Worm (Caenorhabditis elegans): ENCODE data around the gene hipr-1.

Gene hipr-1

DNA sequence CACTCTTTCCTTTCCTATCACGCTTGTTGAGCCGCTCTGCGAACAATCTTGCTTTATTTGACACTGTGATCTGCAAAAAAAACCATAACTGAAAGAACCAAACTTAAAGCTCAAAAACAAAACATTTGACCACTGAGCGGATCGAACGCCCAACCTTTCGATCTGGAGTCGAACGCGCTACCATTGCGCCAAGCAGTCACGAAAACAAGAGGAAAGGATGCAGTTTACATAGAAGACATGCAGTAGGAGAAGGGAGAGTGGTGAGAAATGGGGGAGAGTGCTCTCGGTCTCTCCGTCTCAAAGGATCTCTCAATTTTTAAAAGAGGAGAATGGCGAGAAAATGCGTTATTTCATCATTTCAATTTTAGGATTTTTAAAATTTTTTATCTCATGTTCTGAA is 41.6 kb upstream of the hipr-1 start (continued):
- no peak for TF ChIP-seq peb-1 (tag; optimal IDR thresholded peaks at IDR 0.05)
- TF ChIP-seq unc-55 (GFP tag; optimal IDR thresholded peaks at IDR 0.05) = peak; percentile 82

DNA sequence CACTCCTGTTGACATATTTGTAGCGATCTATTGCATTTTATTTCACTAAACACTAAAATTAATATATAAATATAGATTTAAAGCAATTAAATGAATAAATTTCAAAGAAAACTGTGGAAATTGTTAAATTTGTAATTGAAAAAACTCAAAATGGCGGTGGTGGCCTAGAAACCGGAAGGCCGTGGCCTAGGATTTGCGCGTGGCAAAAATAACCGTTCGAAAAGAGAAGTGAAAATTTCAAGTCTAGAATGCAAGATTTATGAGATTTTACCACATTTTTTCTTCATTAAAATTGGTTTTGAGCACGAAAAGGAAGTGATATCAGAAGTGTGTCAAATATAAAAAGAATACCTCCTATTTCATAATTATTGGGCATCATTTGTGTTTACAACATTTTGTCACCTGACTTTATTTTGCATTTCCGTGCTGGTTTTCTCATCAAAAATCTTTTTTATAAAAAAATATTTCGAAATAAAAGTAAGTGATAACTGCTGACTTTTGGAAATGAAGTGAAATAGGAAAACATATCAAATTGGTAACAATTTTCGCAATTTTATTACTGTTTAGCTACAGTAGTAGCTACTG is 36.2 kb upstream of the hipr-1 start, which contains the start of gene fli-1:
Gene fli-1, minus strand, starts transcription at position 58 of the 585 bp plus-strand sequence.
- TF ChIP-seq mbf-1 (tag; optimal IDR thresholded peaks at IDR 0.05) (no peak), unc-55 (GFP tag; optimal IDR thresholded peaks at IDR 0.05) (peak; percentile 19), mdl-1 (tag; optimal IDR thresholded peaks at IDR 0.05) (no peak), lsy-2 (tag; optimal IDR thresholded peaks at IDR 0.05) (peak in 1 of 2 experiments; percentile 34), C34F6.9 (tag; optimal IDR thresholded peaks at IDR 0.05) (peak; percentile 45)

DNA sequence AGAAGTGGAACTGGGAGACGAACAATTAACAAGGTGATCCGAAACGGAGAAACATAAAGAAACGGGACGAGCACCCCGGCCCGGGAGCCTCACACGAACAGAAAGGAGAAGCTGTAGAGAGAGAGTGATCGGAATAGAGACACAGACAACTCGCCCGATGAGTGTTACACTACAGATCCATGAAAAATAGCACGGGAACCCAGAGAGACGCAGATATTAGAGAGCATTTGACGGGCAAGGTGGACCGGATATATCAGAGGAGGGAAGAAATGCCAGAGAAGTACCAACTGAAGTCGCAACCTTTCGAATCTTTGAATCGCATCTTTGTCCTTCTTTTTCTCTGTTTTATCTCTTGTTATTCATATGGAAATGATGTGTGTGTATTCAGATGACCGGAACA is 35.6 kb upstream of the hipr-1 start, which contains the start of gene anmt-1:
Gene anmt-1, plus strand, starts transcription at position 388 of the 400 bp plus-strand sequence.
- no peak for TF ChIP-seq lin-39 (tag; optimal IDR thresholded peaks at IDR 0.05)
- peak; percentile 61 for TF ChIP-seq F13H6.1 (tag; optimal IDR thresholded peaks at IDR 0.05)
- no peak for TF ChIP-seq elt-3 (tag; optimal IDR thresholded peaks at IDR 0.05)
- no peak for TF ChIP-seq lin-13 (GFP tag; optimal IDR thresholded peaks at IDR 0.05)
- no peak for TF ChIP-seq mdl-1 (tag; optimal IDR thresholded peaks at IDR 0.05)
- peak; percentile 22 for TF ChIP-seq nhr-129 (tag; optimal IDR thresholded peaks at IDR 0.05)

DNA sequence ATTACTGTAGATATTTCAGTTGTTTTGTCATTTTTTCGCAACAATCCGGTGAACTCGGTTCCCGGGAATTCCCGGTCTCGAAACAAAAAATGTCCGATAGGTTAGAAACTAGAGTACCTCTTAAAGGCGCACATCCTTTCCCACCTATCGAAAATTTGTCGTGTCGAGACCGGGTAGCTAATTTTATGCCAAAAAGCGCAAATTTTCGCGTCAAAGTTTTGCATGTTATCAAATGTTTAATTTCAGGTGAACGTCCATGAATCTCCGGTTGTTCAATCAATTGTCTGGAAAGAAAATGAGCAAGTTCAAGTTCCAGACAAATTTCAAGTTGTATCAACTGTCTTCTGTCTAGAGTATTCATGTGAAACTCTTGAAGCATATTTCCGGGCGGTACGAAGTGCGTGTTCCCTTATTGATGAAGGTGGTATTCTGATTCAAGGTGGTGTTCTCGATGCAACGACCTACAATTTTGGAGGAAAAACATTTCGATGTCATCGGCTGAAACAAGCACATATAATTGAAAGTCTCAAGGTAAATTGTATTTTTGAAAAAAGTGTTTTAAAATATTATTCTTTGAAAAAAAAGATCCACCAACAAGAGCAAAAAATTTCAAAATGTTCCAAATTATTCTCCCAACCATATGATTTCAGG is 34.3 kb upstream of the hipr-1 start:
- TF ChIP-seq ztf-4 (tag; optimal IDR thresholded peaks at IDR 0.05) = peak; percentile 23
- TF ChIP-seq F13H6.1 (tag; optimal IDR thresholded peaks at IDR 0.05) = peak; percentile 9
- peak; percentile 27 for TF ChIP-seq sma-9 (GFP tag; optimal IDR thresholded peaks at IDR 0.05)
- TF ChIP-seq sma-9 (tag; optimal IDR thresholded peaks at IDR 0.05) = no peak
- TF ChIP-seq sma-3 (GFP tag; optimal IDR thresholded peaks at IDR 0.05) = peak; percentile 53
- TF ChIP-seq nhr-12 (tag; optimal IDR thresholded peaks at IDR 0.05) = no peak
- TF ChIP-seq elt-1 (tag; optimal IDR thresholded peaks at IDR 0.05) = no peak
- TF ChIP-seq nhr-21 (tag; optimal IDR thresholded peaks at IDR 0.05) = peak; percentile 52
- peak; percentile 55 for TF ChIP-seq Y55F3AM.14 (GFP tag; optimal IDR thresholded peaks at IDR 0.05)

DNA sequence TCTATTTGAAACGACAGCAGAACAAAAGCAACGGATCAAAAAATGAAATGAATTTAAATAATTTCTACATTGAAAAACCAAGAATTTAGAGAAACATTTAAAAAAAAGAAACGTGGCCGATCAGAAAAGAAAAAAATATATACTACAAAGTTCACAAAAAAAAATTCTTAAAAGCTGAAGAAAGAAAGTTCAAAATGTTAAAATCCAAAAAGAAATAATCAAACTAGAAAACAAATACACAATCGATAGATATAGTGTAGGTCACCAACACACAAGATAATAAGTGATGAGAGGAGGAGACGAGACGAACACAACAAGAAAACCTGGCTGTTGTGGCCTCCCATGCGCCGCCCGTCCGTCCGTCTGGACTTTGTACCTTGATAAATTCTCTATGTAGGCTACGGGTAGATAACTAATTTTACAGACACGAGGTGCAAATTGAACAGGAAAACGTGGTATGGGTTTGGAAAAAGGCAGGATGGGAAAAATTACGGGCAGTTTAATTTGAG is 31.5 kb upstream of the hipr-1 start, which contains the start of gene hadb-1:
Gene hadb-1, minus strand, starts transcription at position 51 of the 509 bp plus-strand sequence.
- TF ChIP-seq nhr-25 (tag; optimal IDR thresholded peaks at IDR 0.05) = peak; percentile 60
- peak in 1 of 2 experiments; percentile 20 for TF ChIP-seq lsy-2 (tag; optimal IDR thresholded peaks at IDR 0.05)
- no peak for TF ChIP-seq zag-1 (tag; optimal IDR thresholded peaks at IDR 0.05)
- TF ChIP-seq sma-3 (GFP tag; optimal IDR thresholded peaks at IDR 0.05) = peak; percentile 45
- peak; percentile 19 for TF ChIP-seq fos-1 (tag; optimal IDR thresholded peaks at IDR 0.05)
- TF ChIP-seq nhr-6 (tag; optimal IDR thresholded peaks at IDR 0.05) = no peak
- peak; percentile 12 for TF ChIP-seq F13H6.1 (tag; optimal IDR thresholded peaks at IDR 0.05)
- TF ChIP-seq nhr-21 (tag; optimal IDR thresholded peaks at IDR 0.05) = peak; percentile 53
- TF ChIP-seq crh-2 (tag; optimal IDR thresholded peaks at IDR 0.05) = peak; percentile 18
- peak; percentile 9 for TF ChIP-seq C34F6.9 (tag; optimal IDR thresholded peaks at IDR 0.05)
- TF ChIP-seq lin-39 (tag; optimal IDR thresholded peaks at IDR 0.05) = no peak
- no peak for TF ChIP-seq mbf-1 (tag; optimal IDR thresholded peaks at IDR 0.05)
- TF ChIP-seq mab-5 (tag; optimal IDR thresholded peaks at IDR 0.05) = no peak
- peak; percentile 38 for TF ChIP-seq nhr-129 (tag; optimal IDR thresholded peaks at IDR 0.05)
- peak; percentile 41 for TF ChIP-seq sma-9 (GFP tag; optimal IDR thresholded peaks at IDR 0.05)
- TF ChIP-seq sma-9 (tag; optimal IDR thresholded peaks at IDR 0.05) = no peak

DNA sequence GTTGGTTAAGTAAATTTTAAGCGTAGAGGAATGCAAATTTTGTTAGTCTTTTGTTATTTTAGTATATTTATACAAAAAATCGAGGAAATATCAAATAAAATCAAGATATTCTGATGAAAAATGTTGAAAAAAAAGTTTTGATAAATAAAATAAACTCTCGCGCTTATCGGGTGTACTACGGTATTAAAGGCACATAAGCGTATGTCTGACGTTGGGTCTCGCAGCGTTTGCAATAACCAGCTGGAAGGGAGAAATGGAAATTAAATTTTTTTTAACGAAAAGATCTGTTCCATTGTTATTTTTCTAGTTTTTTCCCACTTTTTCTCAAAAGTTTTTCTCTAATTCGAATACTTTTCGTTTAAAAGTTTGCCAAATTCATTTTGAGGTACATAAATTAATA is 30.9 kb upstream of the hipr-1 start:
- TF ChIP-seq crh-2 (tag; optimal IDR thresholded peaks at IDR 0.05) (no peak), nhr-237 (tag; optimal IDR thresholded peaks at IDR 0.05) (no peak), unc-62 (GFP tag; optimal IDR thresholded peaks at IDR 0.05) (no peak), sma-3 (GFP tag; optimal IDR thresholded peaks at IDR 0.05) (no peak), skn-1 (tag; optimal IDR thresholded peaks at IDR 0.05) (no peak), mab-5 (tag; optimal IDR thresholded peaks at IDR 0.05) (no peak), R02D3.7 (tag; optimal IDR thresholded peaks at IDR 0.05) (no peak), ZK546.5 (tag; optimal IDR thresholded peaks at IDR 0.05) (no peak), aly-2 (tag; optimal IDR thresholded peaks at IDR 0.05) (no peak)
